Worm (Caenorhabditis elegans): Measurements from ENCODE around the gene Y39G8B.1.
A peak's percentile ranks its signal among the peaks of the same experiment; 100 is the strongest.

The Y39G8B.1 gene

DNA sequence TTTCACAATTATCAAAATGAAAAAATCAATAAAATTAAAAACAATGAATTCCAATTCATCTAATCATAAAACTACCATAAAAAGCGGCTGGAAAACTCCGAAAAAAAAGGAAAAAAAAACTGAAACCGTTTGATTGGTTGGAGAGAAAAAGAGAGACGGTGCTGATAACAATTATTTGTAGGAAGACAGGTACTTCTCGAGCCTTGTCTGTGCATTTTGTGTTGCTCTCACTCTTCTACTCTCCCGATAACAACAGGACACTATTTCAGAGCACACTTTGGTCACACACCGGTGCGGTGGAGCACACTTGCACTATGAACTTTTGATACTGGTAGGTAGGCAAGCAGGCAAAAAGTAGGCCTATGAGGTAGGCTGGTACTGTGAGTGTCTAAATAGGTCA, 17.1 kb downstream of the Y39G8B.1 start (continued):
- TF ChIP-seq mcd-1 (GFP tag; IDR thresholded peaks at IDR 0.05) = peak; percentile 62
- no peak for TF ChIP-seq ztf-18 (tag; optimal IDR thresholded peaks at IDR 0.05)
- TF ChIP-seq B0336.3 (GFP tag; IDR thresholded peaks at IDR 0.05) = 0 out of 2 replicates have a peak, but pooled peaks have one; percentile 27
- TF ChIP-seq egl-44 (GFP tag; IDR thresholded peaks at IDR 0.05) = no peak
- peak; percentile 3 for TF ChIP-seq chd-7 (tag; optimal IDR thresholded peaks at IDR 0.05)
- TF ChIP-seq bed-2 (GFP tag; IDR thresholded peaks at IDR 0.05) = no peak
- TF ChIP-seq efl-1 (GFP tag; optimal IDR thresholded peaks at IDR 0.05) = no peak
- peak; percentile 35 for TF ChIP-seq attf-5 (GFP tag; optimal IDR thresholded peaks at IDR 0.05)
- no peak for TF ChIP-seq egrh-3 (GFP tag; IDR thresholded peaks at IDR 0.05)
- peak; percentile 7 for TF ChIP-seq nhr-90 (tag; optimal IDR thresholded peaks at IDR 0.05)

DNA sequence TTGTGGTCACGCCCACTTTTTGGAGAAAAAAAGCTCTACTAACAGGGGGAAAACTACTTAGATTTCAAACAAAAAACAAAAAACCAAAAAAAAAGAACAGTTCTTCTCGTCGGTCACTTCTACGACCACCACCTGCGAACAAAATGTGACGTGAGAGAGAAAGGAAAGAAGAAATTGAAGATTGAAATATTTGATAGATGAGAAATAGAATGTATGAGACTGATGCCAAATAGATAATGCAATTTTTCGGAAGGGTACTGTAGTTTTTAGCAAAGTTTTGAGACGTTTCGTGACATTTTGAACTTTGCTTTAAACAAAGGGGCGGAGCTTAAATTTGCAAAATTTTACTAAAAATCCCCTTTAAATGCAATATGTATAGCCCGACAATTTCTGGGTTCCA, 18.6 kb downstream of the Y39G8B.1 start:
- TF ChIP-seq Y79H2A.3 (GFP tag; conservative IDR thresholded peaks at IDR 0.05) (no peak), dpl-1 (GFP tag; optimal IDR thresholded peaks at IDR 0.05) (no peak), nfya-1 (tag; optimal IDR thresholded peaks at IDR 0.05; ENCODE audit: borderline replicate concordance, insufficient read depth) (no peak), nhr-80 (tag; optimal IDR thresholded peaks at IDR 0.05) (peak; percentile 22)

DNA sequence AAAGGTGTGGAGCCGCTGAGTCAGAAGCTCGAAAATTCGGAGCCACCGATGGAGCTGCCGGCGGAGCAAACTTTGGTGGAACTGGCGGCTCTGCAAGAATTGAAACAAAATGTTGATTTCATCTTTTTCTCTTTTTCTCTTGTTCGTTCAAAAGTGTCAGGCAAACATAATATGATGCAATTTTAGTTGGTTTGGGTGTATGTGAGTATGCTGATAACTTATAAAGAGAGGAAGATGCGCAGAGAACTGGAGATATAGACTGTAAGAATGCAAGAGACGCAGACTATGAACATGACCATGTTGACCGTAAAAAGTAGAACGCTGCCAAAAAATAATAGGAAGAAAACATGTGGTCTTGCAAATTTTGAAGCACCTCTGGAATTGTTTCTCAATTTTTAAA, 19.5 kb downstream of the Y39G8B.1 start:
- no peak for TF ChIP-seq mes-4 (tag; optimal IDR thresholded peaks at IDR 0.05)
- no peak for TF ChIP-seq F52B5.7 (tag; optimal IDR thresholded peaks at IDR 0.05)
- peak; percentile 31; the same call in 1 of the 2 replicates for TF ChIP-seq zfh-2 (GFP tag; conservative IDR thresholded peaks at IDR 0.05)
- no peak for TF ChIP-seq xnd-1 (tag; optimal IDR thresholded peaks at IDR 0.05)
- no peak for TF ChIP-seq let-526 (GFP tag; IDR thresholded peaks at IDR 0.05)
- TF ChIP-seq dpl-1 (GFP tag; optimal IDR thresholded peaks at IDR 0.05) = no peak
- no peak for TF ChIP-seq egrh-3 (GFP tag; IDR thresholded peaks at IDR 0.05)
- TF ChIP-seq madf-3 (GFP tag; IDR thresholded peaks at IDR 0.05) = no peak
- TF ChIP-seq dox-1 (GFP tag; IDR thresholded peaks at IDR 0.05) = peak; percentile 42
- peak; percentile 61 for TF ChIP-seq hmg-1.2 (GFP tag; IDR thresholded peaks at IDR 0.05)
- TF ChIP-seq F57C9.4 (tag; optimal IDR thresholded peaks at IDR 0.05) = no peak
- no peak for TF ChIP-seq F33H1.4 (GFP tag; IDR thresholded peaks at IDR 0.05)
- no peak for TF ChIP-seq aptf-3 (GFP tag; IDR thresholded peaks at IDR 0.05)
- no peak for TF ChIP-seq C06A6.2 (GFP tag; conservative IDR thresholded peaks at IDR 0.05)
- no peak for TF ChIP-seq snpc-3.4 (tag; optimal IDR thresholded peaks at IDR 0.05)
- TF ChIP-seq tbp1 (GFP tag; optimal IDR thresholded peaks at IDR 0.05) = peak; percentile 19
- no peak for TF ChIP-seq ceh-91 (GFP tag; IDR thresholded peaks at IDR 0.05)
- TF ChIP-seq let-607 (tag; optimal IDR thresholded peaks at IDR 0.05) = no peak
- TF ChIP-seq nfyb-1 (GFP tag; IDR thresholded peaks at IDR 0.05) = no peak
- peak; percentile 50 for TF ChIP-seq lin-40 (tag; optimal IDR thresholded peaks at IDR 0.05)
- TF ChIP-seq T07F8.4 (tag; optimal IDR thresholded peaks at IDR 0.05) = no peak
- TF ChIP-seq nhr-120 (GFP tag; IDR thresholded peaks at IDR 0.05) = no peak
- TF ChIP-seq lsy-27 (tag; optimal IDR thresholded peaks at IDR 0.05; ENCODE audit: borderline replicate concordance, insufficient read depth) = no peak
- TF ChIP-seq ztf-3 (GFP tag; optimal IDR thresholded peaks at IDR 0.05) = no peak
- no peak for TF ChIP-seq Y79H2A.3 (GFP tag; conservative IDR thresholded peaks at IDR 0.05)
- no peak for TF ChIP-seq rpc-1 (optimal IDR thresholded peaks at IDR 0.05)
- TF ChIP-seq rpc-1 (tag; optimal IDR thresholded peaks at IDR 0.05) = no peak
- TF ChIP-seq lir-1 (GFP tag; conservative IDR thresholded peaks at IDR 0.05) = no peak
- no peak for TF ChIP-seq ztf-28 (GFP tag; IDR thresholded peaks at IDR 0.05)
- no peak for TF ChIP-seq egl-44 (GFP tag; IDR thresholded peaks at IDR 0.05)
- TF ChIP-seq mcd-1 (GFP tag; IDR thresholded peaks at IDR 0.05) = no peak
- no peak for TF ChIP-seq ceh-100 (GFP tag; IDR thresholded peaks at IDR 0.05)
- no peak for TF ChIP-seq F57A8.1 (GFP tag; optimal IDR thresholded peaks at IDR 0.05)
- no peak for TF ChIP-seq B0261.1 (tag; optimal IDR thresholded peaks at IDR 0.05)
- TF ChIP-seq die-1 (tag; optimal IDR thresholded peaks at IDR 0.05) = no peak
- no peak for TF ChIP-seq aptf-2 (GFP tag; conservative IDR thresholded peaks at IDR 0.05)
- TF ChIP-seq nhr-80 (tag; optimal IDR thresholded peaks at IDR 0.05) = peak; percentile 86
- no peak for TF ChIP-seq F39B2.1 (GFP tag; IDR thresholded peaks at IDR 0.05)
